Worm (Caenorhabditis elegans) whole organism, L3 larva: ENCODE measurements around the gene twk-33.
A peak's percentile ranks its signal among the peaks of the same experiment; 100 is the strongest.

ENCODE experiments used
- R02D3.7 ChIP-seq: fragments of 150-350 bp; optimal IDR thresholded peaks from 2 replicates; lab custom pipeline; 2014; ENCODE audit warnings: missing biosample characterization, missing genetic modification characterization
- ZK546.5 ChIP-seq: sonication (generic microtip); optimal IDR thresholded peaks from 2 replicates; lab custom pipeline; 2017; ENCODE audit warnings: missing biosample characterization, missing genetic modification characterization
- aly-2 ChIP-seq: fragments of 150-350 bp; optimal IDR thresholded peaks from 2 replicates; lab custom pipeline; 2014; ENCODE audit warnings: missing biosample characterization, missing genetic modification characterization
- ama-1 ChIP-seq: fragments of 150-350 bp; optimal IDR thresholded peaks from 2 replicates; lab custom pipeline; 2018
- ceh-28 ChIP-seq: fragments of 150-350 bp; optimal IDR thresholded peaks from 2 replicates; lab custom pipeline; 2014; ENCODE audit warnings: missing biosample characterization, missing genetic modification reagents, missing genetic modification characterization
- daf-12 ChIP-seq: fragments of 150-350 bp; optimal IDR thresholded peaks from 2 replicates; lab custom pipeline; 2014; ENCODE audit warnings: missing biosample characterization, missing genetic modification reagents, missing genetic modification characterization
- egl-27 ChIP-seq: sonication (generic microtip); optimal IDR thresholded peaks from 4 replicates; lab custom pipeline; 2017; ENCODE audit warnings: missing biosample characterization, missing genetic modification reagents, missing genetic modification characterization
- egl-5 ChIP-seq: fragments of 150-350 bp; optimal IDR thresholded peaks from 2 replicates; lab custom pipeline; 2017; ENCODE audit warnings: missing biosample characterization, missing genetic modification reagents, missing genetic modification characterization, inconsistent platforms
- elt-2 ChIP-seq: sonication (generic microtip); optimal IDR thresholded peaks from 2 replicates; lab custom pipeline; 2016; ENCODE audit warnings: missing genetic modification reagents, mild to moderate bottlenecking, missing genetic modification characterization, missing compliant biosample characterization
- elt-3 ChIP-seq, 3 experiments: fragments of 150-350 bp in 1 of 3; sonication (generic microtip) in 2 of 3; optimal IDR thresholded peaks; 2 replicates in 2 of 3; 4 replicates in 1 of 3; lab custom pipeline; 2014 to 2017; ENCODE audit warnings: missing biosample characterization in 3 of 3, missing genetic modification characterization in 3 of 3
- eor-1 ChIP-seq, 2 experiments: fragments of 150-350 bp; optimal IDR thresholded peaks; 2 replicates each; lab custom pipeline; 2014 to 2018; ENCODE audit warnings: missing biosample characterization in 2 of 2, missing genetic modification characterization in 2 of 2
- fkh-2 ChIP-seq: fragments of 150-350 bp; optimal IDR thresholded peaks from 2 replicates; lab custom pipeline; 2014; ENCODE audit warnings: missing biosample characterization, missing genetic modification reagents, missing genetic modification characterization
- fos-1 ChIP-seq: fragments of 150-350 bp; optimal IDR thresholded peaks from 2 replicates; lab custom pipeline; 2014; ENCODE audit warnings: missing biosample characterization, missing genetic modification characterization
- hmg-11 ChIP-seq: sonication (generic microtip); optimal IDR thresholded peaks from 2 replicates; lab custom pipeline; 2016; ENCODE audit warnings: missing genetic modification characterization, missing compliant biosample characterization
- jun-1 ChIP-seq: fragments of 150-350 bp; optimal IDR thresholded peaks from 2 replicates; lab custom pipeline; 2014; ENCODE audit warnings: missing biosample characterization, missing genetic modification reagents, missing genetic modification characterization
- lin-39 ChIP-seq: fragments of 150-350 bp; optimal IDR thresholded peaks from 2 replicates; lab custom pipeline; 2018; ENCODE audit warnings: missing biosample characterization, missing genetic modification reagents, missing genetic modification characterization
- lsy-12 ChIP-seq: sonication (generic microtip); optimal IDR thresholded peaks from 2 replicates; lab custom pipeline; 2016; ENCODE audit warnings: mild to moderate bottlenecking, missing genetic modification characterization, missing compliant biosample characterization
- nhr-11 ChIP-seq: fragments of 150-350 bp; optimal IDR thresholded peaks from 2 replicates; lab custom pipeline; 2014; ENCODE audit warnings: missing biosample characterization, missing genetic modification characterization
- nhr-23 ChIP-seq: fragments of 150-350 bp; optimal IDR thresholded peaks from 2 replicates; lab custom pipeline; 2014; ENCODE audit warnings: missing biosample characterization, missing genetic modification reagents, missing genetic modification characterization
- nhr-237 ChIP-seq: fragments of 150-350 bp; optimal IDR thresholded peaks from 2 replicates; lab custom pipeline; 2014; ENCODE audit warnings: missing biosample characterization, missing genetic modification characterization
- nhr-28 ChIP-seq: fragments of 150-350 bp; optimal IDR thresholded peaks from 2 replicates; lab custom pipeline; 2014; ENCODE audit warnings: missing biosample characterization, missing genetic modification characterization
- nhr-43 ChIP-seq: sonication (generic microtip); optimal IDR thresholded peaks from 2 replicates; lab custom pipeline; 2016; ENCODE audit warnings: mild to moderate bottlenecking, missing genetic modification characterization, missing compliant biosample characterization; ENCODE audit not compliant: poor library complexity, severe bottlenecking
- nhr-76 ChIP-seq: fragments of 150-350 bp; sonication (generic microtip); optimal IDR thresholded peaks from 5 replicates; lab custom pipeline; 2014; ENCODE audit warnings: missing biosample characterization, missing genetic modification characterization
- nhr-77 ChIP-seq: fragments of 150-350 bp; optimal IDR thresholded peaks from 2 replicates; lab custom pipeline; 2014; ENCODE audit warnings: missing biosample characterization, missing genetic modification characterization
- pha-4 ChIP-seq: fragments of 150-350 bp; optimal IDR thresholded peaks from 2 replicates; lab custom pipeline; 2014; ENCODE audit warnings: missing biosample characterization, missing genetic modification reagents, missing genetic modification characterization
- sea-2 ChIP-seq: fragments of 150-350 bp; sonication (generic microtip); optimal IDR thresholded peaks from 4 replicates; lab custom pipeline; 2014; ENCODE audit warnings: missing biosample characterization, missing genetic modification reagents, missing genetic modification characterization
- skn-1 ChIP-seq: fragments of 150-350 bp; optimal IDR thresholded peaks from 2 replicates; lab custom pipeline; 2014; ENCODE audit warnings: missing biosample characterization, missing genetic modification characterization
- tbx-2 ChIP-seq: sonication (generic microtip); optimal IDR thresholded peaks from 2 replicates; lab custom pipeline; 2016; ENCODE audit warnings: mild to moderate bottlenecking, missing genetic modification characterization, missing compliant biosample characterization
- unc-39 ChIP-seq: sonication (generic microtip); optimal IDR thresholded peaks from 4 replicates; lab custom pipeline; 2017; ENCODE audit warnings: missing biosample characterization, missing genetic modification characterization
- unc-62 ChIP-seq: fragments of 150-350 bp; sonication (generic microtip); optimal IDR thresholded peaks from 4 replicates; lab custom pipeline; 2014; ENCODE audit warnings: missing biosample characterization, missing genetic modification reagents, missing genetic modification characterization
- zag-1 ChIP-seq: fragments of 150-350 bp; optimal IDR thresholded peaks from 2 replicates; lab custom pipeline; 2014; ENCODE audit warnings: missing biosample characterization, missing genetic modification characterization
- ztf-11 ChIP-seq: fragments of 150-350 bp; optimal IDR thresholded peaks from 2 replicates; lab custom pipeline; 2014; ENCODE audit warnings: missing biosample characterization, missing genetic modification characterization
- ztf-4 ChIP-seq: fragments of 150-350 bp; optimal IDR thresholded peaks from 2 replicates; lab custom pipeline; 2014; ENCODE audit warnings: missing biosample characterization, missing genetic modification characterization

Gene twk-33

ce11 chrV:17743802-17744201 lies 29.6 kb upstream of the twk-33 start:
- TF ChIP-seq R02D3.7 (no peak), egl-27 (tag; lab: Kevin White, UChicago) (no peak), nhr-23 (no peak), daf-12 (tag; lab: Kevin White, UChicago) (no peak), eor-1 (tag; optimal IDR thresholded peaks at IDR 0.05; lab: Kevin White, UChicago) (no peak)

ce11 chrV:17739801-17740200 lies 25.6 kb upstream of the twk-33 start, which contains the start of gene cutl-4:
TSS of gene cutl-4 (minus strand) at chrV:17739901.
- no peak for TF ChIP-seq tbx-2 (tag; lab: Kevin White, UChicago)
- no peak for TF ChIP-seq nhr-76 (tag; lab: Kevin White, UChicago)
- no peak for TF ChIP-seq elt-2 (tag; lab: Kevin White, UChicago)
- no peak for TF ChIP-seq fos-1 (tag; lab: Kevin White, UChicago)
- TF ChIP-seq ztf-11: no peak
- no peak for TF ChIP-seq sea-2 (GFP tag; lab: Kevin White, UChicago)
- no peak for TF ChIP-seq fkh-2
- TF ChIP-seq ZK546.5 (tag; lab: Kevin White, UChicago): no peak
- TF ChIP-seq nhr-237 (tag; lab: Kevin White, UChicago): no peak

- TF ChIP-seq eor-1 (tag; optimal IDR thresholded peaks at IDR 0.05; lab: Kevin White, UChicago) (no peak), fkh-2 (no peak), nhr-237 (tag; lab: Kevin White, UChicago) (no peak), hmg-11 (tag; lab: Kevin White, UChicago) (no peak), ama-1 (lab: Kevin White, UChicago) (no peak), sea-2 (GFP tag; lab: Kevin White, UChicago) (no peak), nhr-43 (tag; lab: Kevin White, UChicago) (no peak), R02D3.7 (no peak), ceh-28 (tag; lab: Kevin White, UChicago) (no peak), ztf-4 (tag; lab: Kevin White, UChicago) (no peak), jun-1 (tag; lab: Kevin White, UChicago) (no peak), egl-27 (tag; lab: Kevin White, UChicago) (no peak), lsy-12 (no peak), nhr-76 (tag; lab: Kevin White, UChicago) (no peak), pha-4 (tag; lab: Kevin White, UChicago) (no peak), egl-5 (tag; lab: Kevin White, UChicago) (no peak), aly-2 (tag; lab: Kevin White, UChicago) (no peak), nhr-28 (no peak), unc-39 (tag; lab: Kevin White, UChicago) (no peak)
Observed at ce11 chrV:17732516-17732915, 18.3 kb upstream of the twk-33 start, which contains the start of gene twk-42. TSS of gene twk-42 (minus strand) at chrV:17732616.

- no peak for TF ChIP-seq lsy-12
- TF ChIP-seq nhr-11: peak; percentile 58
- TF ChIP-seq fkh-2: no peak
- no peak for TF ChIP-seq nhr-237 (tag; lab: Kevin White, UChicago)
- no peak for TF ChIP-seq elt-2 (tag; lab: Kevin White, UChicago)
- peak; percentile 51 for TF ChIP-seq lin-39 (tag; lab: Kevin White, UChicago)
- TF ChIP-seq zag-1 (tag; lab: Kevin White, UChicago): no peak
- TF ChIP-seq ama-1 (lab: Kevin White, UChicago): no peak
- peak; percentile 57 for TF ChIP-seq egl-5 (tag; lab: Kevin White, UChicago)
- TF ChIP-seq nhr-77 (tag; lab: Kevin White, UChicago): no peak
- no peak for TF ChIP-seq unc-62
Observed at ce11 chrV:17728757-17729156, 14.6 kb upstream of the twk-33 start.

ce11 chrV:17728336-17728735 lies 14.2 kb upstream of the twk-33 start:
- TF ChIP-seq skn-1 (tag; lab: Kevin White, UChicago): no peak

- TF ChIP-seq eor-1 (tag; optimal IDR thresholded peaks at IDR 0.05; lab: Kevin White, UChicago) (no peak), elt-3 (tag; optimal IDR thresholded peaks at IDR 0.05; lab: Kevin White, UChicago) (no peak)
Observed at ce11 chrV:17724704-17725103, 10.5 kb upstream of the twk-33 start, which contains the start of gene fat-5. TSS of gene fat-5 (plus strand) at chrV:17725004.
